Fruit fly (Drosophila melanogaster): ENCODE results near the gene Sems.

The Sems gene

dm6 chr3L:20956650-20957049 lies at the start of gene Sems, which contains the start of gene CG10588:
Gene Sems, minus strand, starts transcription at chr3L:20956750.
Gene CG10588, plus strand, starts transcription at chr3L:20956934.
- TF ChIP-seq CG17801 (GFP tag; optimal IDR thresholded peaks at IDR 0.05; ENCODE audit: partially characterized antibody): no peak

- no peak for TF ChIP-seq CG17801 (GFP tag; optimal IDR thresholded peaks at IDR 0.05; ENCODE audit: partially characterized antibody)
These were observed 43.1 kb upstream of the Sems start for dm6 chr3L:20999639-21000038.

DNA sequence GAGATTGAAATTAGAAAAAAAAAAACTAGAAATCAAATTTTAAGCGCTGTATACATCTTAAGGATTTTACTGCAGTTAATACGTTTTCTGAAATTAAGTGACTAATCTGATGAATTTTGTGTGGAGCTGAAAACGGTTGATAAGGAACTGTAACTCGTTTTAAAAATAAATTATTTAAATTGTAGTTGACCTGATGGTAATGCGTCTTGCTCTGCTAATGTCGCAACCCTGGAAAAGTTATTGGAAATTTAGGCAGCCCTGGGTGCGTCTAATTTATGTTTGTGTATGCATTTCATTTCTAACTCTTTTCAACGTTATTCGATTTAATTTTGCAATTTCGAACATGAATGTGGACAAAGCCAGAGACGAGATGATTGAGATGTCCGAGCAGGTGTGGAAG lies 34.8 kb upstream of the Sems start, which contains the start of gene CG12984:
Gene CG12984 (plus strand): TSS at position 301 of the 400 bp plus-strand sequence.
- no peak for TF ChIP-seq CG17801 (GFP tag; optimal IDR thresholded peaks at IDR 0.05; ENCODE audit: partially characterized antibody)

dm6 chr3L:20990231-20990630 lies 33.7 kb upstream of the Sems start:
- no peak for TF ChIP-seq CG17801 (GFP tag; optimal IDR thresholded peaks at IDR 0.05; ENCODE audit: partially characterized antibody)

DNA sequence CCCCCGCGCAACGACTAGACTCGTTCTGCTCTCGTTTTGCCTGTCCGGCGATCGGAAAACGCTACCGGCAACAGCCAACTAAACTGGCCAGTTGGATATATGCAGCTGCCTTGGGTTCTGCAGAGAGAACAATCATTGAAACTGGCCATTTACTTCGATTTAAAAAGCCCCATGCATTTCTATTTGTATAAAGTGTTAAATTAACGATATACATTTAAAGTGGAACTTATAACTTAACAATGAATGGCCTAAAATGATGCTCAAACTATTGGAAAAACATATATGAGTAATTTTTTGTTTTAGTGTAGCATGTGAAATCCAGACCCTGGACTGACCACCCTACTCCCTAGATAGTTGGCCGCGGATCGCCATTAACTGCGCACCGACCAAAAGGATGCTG lies 32.3 kb upstream of the Sems start:
- TF ChIP-seq CG17801 (GFP tag; optimal IDR thresholded peaks at IDR 0.05; ENCODE audit: partially characterized antibody): no peak

- no peak for TF ChIP-seq CG17801 (GFP tag; optimal IDR thresholded peaks at IDR 0.05; ENCODE audit: partially characterized antibody)
These were observed 31.3 kb upstream of the Sems start for dm6 chr3L:20987895-20988294.

DNA sequence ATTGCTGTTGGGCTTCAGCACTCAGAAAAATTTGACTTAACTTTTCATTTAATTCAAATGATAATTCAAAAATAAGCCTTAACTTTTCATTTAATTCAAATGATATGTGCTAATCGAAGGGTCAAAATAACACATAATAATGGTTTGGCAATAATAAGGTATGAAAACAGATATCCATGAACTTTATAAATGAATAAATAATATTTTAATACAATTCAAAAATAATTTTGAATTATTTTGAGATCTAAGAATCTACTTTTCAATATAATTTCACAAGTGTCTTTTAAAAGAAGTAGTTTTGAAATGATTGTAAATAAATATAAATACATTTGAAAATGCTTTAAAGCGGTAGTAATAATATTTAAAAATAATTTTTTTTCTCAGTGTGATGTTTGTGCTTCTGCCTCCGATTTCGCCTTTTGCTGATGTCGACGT lies 30.4 kb upstream of the Sems start:
- TF ChIP-seq CG17801 (GFP tag; optimal IDR thresholded peaks at IDR 0.05; ENCODE audit: partially characterized antibody): no peak

DNA sequence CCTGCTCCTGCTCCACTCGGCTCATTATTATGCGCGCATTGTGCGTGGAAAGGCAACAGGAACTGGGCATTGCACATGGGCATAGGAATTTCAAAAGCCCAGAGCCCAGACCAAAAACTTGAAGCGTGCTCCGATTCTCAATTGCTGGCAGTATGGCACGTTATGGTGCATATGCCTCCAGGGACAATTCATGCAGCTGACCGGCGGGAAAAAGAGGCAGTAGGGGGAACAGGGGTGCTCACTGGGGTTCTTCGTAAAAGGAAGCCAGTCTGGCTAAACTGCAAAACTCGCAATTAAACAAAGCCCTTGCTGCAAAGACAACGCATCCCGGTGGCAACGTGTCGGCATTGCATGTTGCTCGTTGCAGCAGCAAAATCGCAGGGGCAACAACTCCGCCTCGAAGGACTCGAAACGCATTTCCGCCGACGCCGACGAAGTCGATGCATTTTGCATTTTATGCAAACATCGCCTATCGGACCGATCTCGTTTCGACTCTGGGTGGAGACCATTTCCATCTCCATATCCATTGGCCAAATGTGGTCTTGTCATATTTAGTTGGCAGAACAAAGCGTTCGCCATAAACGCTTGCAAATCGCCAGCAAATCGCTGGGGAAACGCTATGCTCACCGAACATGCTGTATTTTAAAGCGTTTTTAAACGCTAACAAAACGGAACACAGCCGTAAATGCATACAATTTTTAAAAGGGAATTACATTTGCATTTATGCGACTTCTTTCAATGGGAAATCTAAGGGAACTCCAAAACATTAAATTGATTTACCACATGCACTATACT lies 28.1 kb upstream of the Sems start:
- no peak for TF ChIP-seq CG17801 (GFP tag; optimal IDR thresholded peaks at IDR 0.05; ENCODE audit: partially characterized antibody)

DNA sequence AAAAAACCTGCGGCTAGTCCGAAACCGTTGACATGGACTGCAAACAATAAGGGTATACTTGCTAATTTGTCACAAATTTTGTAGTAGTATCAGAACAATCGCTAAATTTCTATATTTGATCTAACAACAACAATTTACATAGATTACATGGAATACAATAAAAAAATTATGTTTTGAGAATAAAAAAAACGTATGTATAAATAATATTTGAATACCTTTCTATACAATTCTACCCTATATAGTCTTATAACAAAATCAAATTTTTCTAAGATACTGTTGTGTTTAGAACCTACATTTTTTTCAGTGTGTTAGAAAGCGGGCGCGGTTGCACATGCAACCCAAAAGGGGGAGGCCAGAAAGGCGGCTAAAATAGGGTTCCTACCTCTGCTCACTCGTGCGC lies 26.8 kb upstream of the Sems start:
- no peak for TF ChIP-seq CG17801 (GFP tag; optimal IDR thresholded peaks at IDR 0.05; ENCODE audit: partially characterized antibody)

DNA sequence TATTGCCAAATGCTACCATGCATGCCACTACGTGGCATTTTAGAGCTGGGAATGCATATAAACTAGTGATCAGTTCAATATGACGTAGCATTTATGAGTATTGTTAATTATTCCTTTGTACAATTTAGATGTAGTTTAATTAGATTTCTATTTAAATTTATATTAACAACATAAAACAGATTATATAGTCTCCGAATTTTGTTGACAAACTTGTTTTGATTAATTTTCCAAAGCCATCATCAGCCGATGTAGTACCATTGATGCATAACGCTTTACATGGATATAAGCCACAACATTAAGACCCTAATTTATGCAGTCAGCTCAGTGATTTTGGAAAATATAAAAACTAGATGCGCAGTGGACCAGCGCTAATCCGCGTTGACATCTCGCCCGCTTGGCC lies 26.0 kb upstream of the Sems start:
- TF ChIP-seq CG17801 (GFP tag; optimal IDR thresholded peaks at IDR 0.05; ENCODE audit: partially characterized antibody): no peak

dm6 chr3L:20981724-20982123 lies 25.2 kb upstream of the Sems start:
- no peak for TF ChIP-seq CG17801 (GFP tag; optimal IDR thresholded peaks at IDR 0.05; ENCODE audit: partially characterized antibody)

dm6 chr3L:20980499-20980898 lies 23.9 kb upstream of the Sems start:
- no peak for TF ChIP-seq CG17801 (GFP tag; optimal IDR thresholded peaks at IDR 0.05; ENCODE audit: partially characterized antibody)

DNA sequence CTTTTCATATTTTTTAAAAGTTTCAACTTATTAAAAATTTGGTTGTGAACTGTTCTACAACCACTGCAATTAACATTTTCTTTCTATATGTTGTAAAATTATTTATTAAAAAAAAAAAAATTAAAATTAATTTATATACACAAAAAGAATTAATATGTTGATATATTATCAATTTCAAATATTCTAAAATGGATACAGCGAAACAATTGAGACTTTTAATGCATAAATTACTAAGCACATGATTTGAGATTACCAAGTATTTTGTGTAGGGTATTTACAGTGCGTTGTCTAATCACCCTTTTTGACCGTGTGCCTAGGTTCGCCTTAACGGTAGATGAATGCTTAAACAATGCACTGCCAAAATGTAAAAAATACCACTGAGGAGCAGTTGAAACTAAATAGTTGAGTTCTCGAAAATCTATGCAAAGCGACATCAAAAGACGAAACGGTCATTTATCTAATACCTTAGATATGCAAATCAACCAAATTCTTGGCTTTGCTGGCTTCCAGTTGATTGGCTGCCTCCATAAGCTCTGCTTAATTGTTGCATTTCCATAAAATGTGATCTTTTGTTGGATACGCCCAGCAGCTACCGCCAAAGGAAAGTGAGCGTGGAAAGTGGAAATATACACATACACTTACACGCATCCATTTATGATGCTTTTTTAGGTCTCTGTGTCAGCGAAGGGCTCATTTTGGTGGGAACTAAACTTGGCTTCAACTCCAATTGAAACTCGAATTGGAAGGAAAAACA lies 20.6 kb upstream of the Sems start:
- no peak for TF ChIP-seq CG17801 (GFP tag; optimal IDR thresholded peaks at IDR 0.05; ENCODE audit: partially characterized antibody)

dm6 chr3L:20976383-20976782 lies 19.8 kb upstream of the Sems start:
- TF ChIP-seq CG17801 (GFP tag; optimal IDR thresholded peaks at IDR 0.05; ENCODE audit: partially characterized antibody): no peak

DNA sequence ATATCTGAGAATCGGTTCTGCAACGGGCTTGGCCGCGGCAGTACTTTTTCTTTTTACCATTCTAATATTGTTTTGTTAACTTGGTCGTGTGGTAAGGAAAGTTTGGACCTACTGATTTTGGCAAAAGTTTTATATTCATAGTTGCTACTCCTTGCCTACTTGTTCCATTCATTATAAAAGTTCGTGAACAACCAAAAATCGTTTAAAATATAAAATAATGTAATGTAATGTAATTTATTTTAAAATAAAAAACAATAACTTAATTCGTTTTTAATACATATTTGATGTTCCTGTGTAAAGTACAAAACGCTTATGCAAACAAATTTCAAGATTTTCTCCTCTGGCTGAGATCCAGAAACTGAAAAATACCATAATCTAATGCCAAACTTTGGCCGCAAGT lies 18.1 kb upstream of the Sems start, which contains the start of gene CG33286:
Gene CG33286 (minus strand): TSS at position 101 of the 400 bp plus-strand sequence.
- TF ChIP-seq CG17801 (GFP tag; optimal IDR thresholded peaks at IDR 0.05; ENCODE audit: partially characterized antibody): no peak

- TF ChIP-seq CG17801 (GFP tag; optimal IDR thresholded peaks at IDR 0.05; ENCODE audit: partially characterized antibody): no peak
These were observed 14.0 kb upstream of the Sems start, which contains the start of gene CG33287 for dm6 chr3L:20970563-20970962. Gene CG33287, minus strand, starts transcription at chr3L:20970663.
